Worm (Caenorhabditis elegans) whole organism, late embryonic: ENCODE results near the gene bus-12.

ENCODE experiments used
- C08G9.2 ChIP-seq: sonication (generic microtip); optimal IDR thresholded peaks from 2 replicates; lab custom pipeline; 2016; ENCODE audit warnings: mild to moderate bottlenecking, missing genetic modification characterization, moderate library complexity, missing compliant biosample characterization
- C38D4.7 ChIP-seq: fragments of 200-800 bp; sonication (Bioruptor generic); optimal IDR thresholded peaks from 2 replicates; lab custom pipeline; 2018; ENCODE audit warnings: mild to moderate bottlenecking, missing genetic modification characterization, moderate library complexity, missing compliant biosample characterization
- K09A11.1 ChIP-seq: sonication (generic microtip); optimal IDR thresholded peaks from 2 replicates; lab custom pipeline; 2017; ENCODE audit warnings: antibody characterized with exemption, mild to moderate bottlenecking, missing genetic modification characterization, missing compliant biosample characterization; ENCODE audit not compliant: insufficient read depth
- T23F11.4 ChIP-seq: fragments of 200-800 bp; sonication (Bioruptor generic); optimal IDR thresholded peaks from 2 replicates; lab custom pipeline; 2018; ENCODE audit warnings: mild to moderate bottlenecking, missing genetic modification characterization, missing compliant biosample characterization
- Y22D7AL.16 ChIP-seq: sonication (generic microtip); optimal IDR thresholded peaks from 2 replicates; lab custom pipeline; 2016; ENCODE audit warnings: missing genetic modification characterization, missing compliant biosample characterization
- ama-1 ChIP-seq: fragments of 150-350 bp; optimal IDR thresholded peaks from 2 replicates; lab custom pipeline; 2014
- ceh-14 ChIP-seq: sonication (generic microtip); optimal IDR thresholded peaks from 2 replicates; lab custom pipeline; 2016; ENCODE audit warnings: missing genotype, missing genetic modification characterization, missing compliant biosample characterization
- ceh-18 ChIP-seq: sonication (generic microtip); optimal IDR thresholded peaks from 2 replicates; lab custom pipeline; 2016; ENCODE audit warnings: missing genetic modification characterization, missing compliant biosample characterization
- ceh-19 ChIP-seq: fragments of 200-800 bp; sonication (Bioruptor generic); optimal IDR thresholded peaks from 2 replicates; lab custom pipeline; 2018; ENCODE audit warnings: mild to moderate bottlenecking, missing genetic modification characterization, missing compliant biosample characterization
- ceh-30 ChIP-seq: fragments of 150-350 bp; optimal IDR thresholded peaks from 2 replicates; lab custom pipeline; 2014; ENCODE audit warnings: missing biosample characterization, missing genetic modification characterization
- ceh-34 ChIP-seq: sonication (generic microtip); optimal IDR thresholded peaks from 2 replicates; lab custom pipeline; 2016; ENCODE audit warnings: mild to moderate bottlenecking, missing genetic modification characterization, missing compliant biosample characterization
- ceh-45 ChIP-seq: fragments of 200-800 bp; sonication (Bioruptor generic); IDR thresholded peaks from 2 replicates; pipeline ENCODE4 v1.3.6; 2022; ENCODE audit warnings: missing genetic modification reagents, missing genetic modification characterization, missing compliant biosample characterization
- ceh-48 ChIP-seq: sonication (generic microtip); optimal IDR thresholded peaks from 2 replicates; lab custom pipeline; 2016; ENCODE audit warnings: missing genetic modification characterization, inconsistent platforms, missing compliant biosample characterization
- ceh-9 ChIP-seq: sonication (generic microtip); optimal IDR thresholded peaks from 2 replicates; lab custom pipeline; 2016; ENCODE audit warnings: mild to moderate bottlenecking, missing genetic modification characterization, inconsistent platforms, missing compliant biosample characterization
- che-1 ChIP-seq: sonication (generic microtip); optimal IDR thresholded peaks from 2 replicates; lab custom pipeline; 2016; ENCODE audit warnings: mild to moderate bottlenecking, missing genetic modification characterization, missing compliant biosample characterization
- dve-1 ChIP-seq: sonication (generic microtip); optimal IDR thresholded peaks from 2 replicates; lab custom pipeline; 2017; ENCODE audit warnings: antibody characterized with exemption, mild to moderate bottlenecking, missing genetic modification characterization, missing compliant biosample characterization
- elt-2 ChIP-seq: sonication (generic microtip); optimal IDR thresholded peaks from 2 replicates; lab custom pipeline; 2016; ENCODE audit warnings: missing genetic modification reagents, missing genetic modification characterization, missing compliant biosample characterization
- elt-4 ChIP-seq: sonication (generic microtip); optimal IDR thresholded peaks from 2 replicates; lab custom pipeline; 2016; ENCODE audit warnings: missing genetic modification characterization, missing compliant biosample characterization
- eyg-1 ChIP-seq: sonication (generic microtip); optimal IDR thresholded peaks from 2 replicates; lab custom pipeline; 2016; ENCODE audit warnings: missing genotype, missing genetic modification characterization, missing compliant biosample characterization
- fkh-6 ChIP-seq: sonication (generic microtip); optimal IDR thresholded peaks from 2 replicates; lab custom pipeline; 2016; ENCODE audit warnings: missing genetic modification characterization, missing compliant biosample characterization
- hlh-15 ChIP-seq: sonication (generic microtip); optimal IDR thresholded peaks from 2 replicates; lab custom pipeline; 2016; ENCODE audit warnings: missing genetic modification characterization, missing compliant biosample characterization
- hlh-30 ChIP-seq: sonication (generic microtip); optimal IDR thresholded peaks from 2 replicates; lab custom pipeline; 2017; ENCODE audit warnings: antibody characterized with exemption, missing genetic modification characterization, missing compliant biosample characterization; ENCODE audit not compliant: insufficient read depth
- hlh-6 ChIP-seq: sonication (generic microtip); optimal IDR thresholded peaks from 2 replicates; lab custom pipeline; 2016; ENCODE audit warnings: missing genotype, missing genetic modification characterization, missing compliant biosample characterization
- madf-2 ChIP-seq: sonication (generic microtip); optimal IDR thresholded peaks from 2 replicates; lab custom pipeline; 2017; ENCODE audit warnings: missing genetic modification characterization, missing compliant biosample characterization
- mec-3 ChIP-seq: sonication (generic microtip); optimal IDR thresholded peaks from 2 replicates; lab custom pipeline; 2016; ENCODE audit warnings: borderline replicate concordance, missing genetic modification characterization, missing compliant biosample characterization
- nhr-11 ChIP-seq: fragments of 150-350 bp; optimal IDR thresholded peaks from 2 replicates; lab custom pipeline; 2014; ENCODE audit warnings: missing biosample characterization, missing genetic modification characterization
- odd-2 ChIP-seq: sonication (generic microtip); optimal IDR thresholded peaks from 2 replicates; lab custom pipeline; 2017; ENCODE audit warnings: antibody characterized with exemption, mild to moderate bottlenecking, missing genetic modification characterization, missing compliant biosample characterization
- pag-3 ChIP-seq: sonication (generic microtip); optimal IDR thresholded peaks from 2 replicates; lab custom pipeline; 2016; ENCODE audit warnings: missing compliant biosample characterization, missing genetic modification characterization, borderline replicate concordance
- pat-9 ChIP-seq: fragments of 200-800 bp; sonication (Bioruptor generic); optimal IDR thresholded peaks from 2 replicates; lab custom pipeline; 2018; ENCODE audit warnings: mild to moderate bottlenecking, missing genetic modification characterization, moderate library complexity, missing compliant biosample characterization
- pha-2 ChIP-seq: sonication (generic microtip); optimal IDR thresholded peaks from 2 replicates; lab custom pipeline; 2017; ENCODE audit warnings: mild to moderate bottlenecking, missing genetic modification characterization, missing compliant biosample characterization
- ref-2 ChIP-seq: sonication (generic microtip); optimal IDR thresholded peaks from 2 replicates; lab custom pipeline; 2016; ENCODE audit warnings: missing genetic modification characterization, missing compliant biosample characterization
- sdc-2 ChIP-seq: sonication (generic microtip); optimal IDR thresholded peaks from 2 replicates; lab custom pipeline; 2016; ENCODE audit warnings: missing genotype, missing genetic modification characterization, missing compliant biosample characterization
- sox-2 ChIP-seq: fragments of 200-800 bp; sonication (Bioruptor generic); IDR thresholded peaks from 2 replicates; pipeline ENCODE4 v1.3.6; 2022; ENCODE audit warnings: missing genetic modification reagents, missing genetic modification characterization, missing compliant biosample characterization
- syd-9 ChIP-seq: sonication (generic microtip); optimal IDR thresholded peaks from 2 replicates; lab custom pipeline; 2016; ENCODE audit warnings: mild to moderate bottlenecking, missing genetic modification characterization, moderate library complexity, missing compliant biosample characterization
- tbx-7 ChIP-seq: sonication (generic microtip); optimal IDR thresholded peaks from 2 replicates; lab custom pipeline; 2016; ENCODE audit warnings: missing genotype, missing genetic modification characterization, missing compliant biosample characterization
- unc-42 ChIP-seq: sonication (generic microtip); optimal IDR thresholded peaks from 2 replicates; lab custom pipeline; 2016; ENCODE audit warnings: missing genotype, missing genetic modification characterization, missing compliant biosample characterization

bus-12 gene

DNA sequence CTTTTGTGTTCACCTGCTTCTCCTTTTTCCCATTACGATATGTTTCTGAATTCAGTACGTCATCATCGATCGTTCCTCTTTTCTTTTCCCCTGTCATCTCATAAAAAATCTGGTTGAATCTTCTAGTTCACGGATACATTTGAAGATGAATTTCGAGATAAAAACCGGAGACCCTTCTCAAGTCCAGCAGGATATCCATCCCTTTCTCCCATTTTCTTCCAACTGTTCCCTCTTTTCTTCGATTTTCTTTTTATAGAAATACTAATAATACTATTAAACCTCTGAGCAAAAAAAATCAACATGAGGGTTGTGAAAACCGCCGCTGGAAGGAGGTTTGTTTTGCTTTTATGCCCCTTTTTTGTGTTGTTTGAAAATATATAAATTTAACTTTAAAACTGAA is at the start of gene bus-12:
bus-12 (plus strand) TSS at position 301 of the 400 bp plus-strand sequence.
- TF ChIP-seq pag-3 (tag; lab: Kevin White, UChicago) (no peak), ceh-19 (GFP tag; lab: Kevin White, UChicago) (no peak), ceh-34 (no peak), dve-1 (no peak), hlh-30 (tag; lab: Kevin White, UChicago) (no peak), odd-2 (tag; lab: Kevin White, UChicago) (no peak), elt-2 (tag; lab: Kevin White, UChicago) (no peak), Y22D7AL.16 (tag; lab: Kevin White, UChicago) (no peak), C38D4.7 (GFP tag; lab: Kevin White, UChicago) (no peak), che-1 (tag; lab: Kevin White, UChicago) (no peak), sox-2 (no peak), ceh-30 (tag; lab: Kevin White, UChicago) (no peak), madf-2 (tag; lab: Kevin White, UChicago) (no peak), C08G9.2 (tag; lab: Kevin White, UChicago) (no peak), ceh-9 (tag; lab: Kevin White, UChicago) (no peak), ceh-48 (tag; lab: Kevin White, UChicago) (no peak)

DNA sequence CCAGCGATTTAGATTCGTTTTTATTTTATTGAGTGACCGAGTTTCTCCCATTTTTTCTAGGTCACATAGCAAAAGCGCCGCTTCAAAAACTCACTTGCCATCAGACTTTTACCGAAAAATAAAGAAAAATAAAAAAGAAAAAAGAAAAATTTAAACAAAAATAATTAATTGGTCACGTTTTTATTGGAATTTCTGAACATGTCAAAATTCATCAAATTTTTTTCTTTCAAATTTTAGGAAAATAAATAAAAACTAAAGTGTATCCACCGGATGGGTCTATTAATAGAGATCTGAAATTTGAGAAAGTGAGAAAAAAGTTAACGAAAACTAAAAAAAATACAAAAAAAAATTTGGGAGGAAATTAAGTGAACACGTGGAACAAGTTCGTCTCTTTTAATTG is 46.4 kb upstream of the bus-12 start, which contains the start of gene C48D1.9:
C48D1.9 (minus strand) TSS at position 101 of the 400 bp plus-strand sequence.
- TF ChIP-seq hlh-15 = no peak
- no peak for TF ChIP-seq hlh-6
- no peak for TF ChIP-seq ama-1
- TF ChIP-seq T23F11.4 (GFP tag; lab: Kevin White, UChicago) = no peak
- TF ChIP-seq ceh-14 (tag; lab: Kevin White, UChicago) = no peak

DNA sequence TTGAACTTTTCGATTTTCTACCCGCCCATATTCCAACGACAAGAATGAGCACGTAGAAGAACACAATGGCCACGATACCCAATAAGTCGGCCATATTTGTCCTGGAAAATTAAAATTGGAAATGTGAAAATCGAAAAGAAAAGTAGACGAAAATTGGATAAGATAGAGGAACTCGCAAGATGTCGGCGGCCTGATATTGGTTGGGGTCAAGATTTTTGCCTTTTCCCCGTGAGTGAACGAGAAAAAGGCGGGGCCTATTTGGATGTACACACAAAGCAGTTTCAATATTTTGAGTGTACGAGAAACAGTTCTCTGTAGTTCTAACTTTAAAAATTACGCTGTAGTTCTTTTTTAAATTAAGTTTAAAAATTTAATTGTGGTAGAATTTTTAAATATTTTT is 41.5 kb upstream of the bus-12 start, which contains the start of gene cho-1:
cho-1 (minus strand) TSS at position 101 of the 400 bp plus-strand sequence.
- no peak for TF ChIP-seq nhr-11
- no peak for TF ChIP-seq eyg-1
- TF ChIP-seq pha-2 (tag; lab: Kevin White, UChicago) = no peak
- TF ChIP-seq sdc-2 (tag; lab: Kevin White, UChicago) = no peak
- no peak for TF ChIP-seq K09A11.1 (tag; lab: Kevin White, UChicago)
- no peak for TF ChIP-seq ref-2
- no peak for TF ChIP-seq ceh-45
- TF ChIP-seq fkh-6 (tag; lab: Kevin White, UChicago) = no peak
- TF ChIP-seq mec-3 = no peak
- no peak for TF ChIP-seq hlh-15
- no peak for TF ChIP-seq syd-9
- TF ChIP-seq ceh-34 = no peak
- no peak for TF ChIP-seq ceh-18 (tag; lab: Kevin White, UChicago)
- TF ChIP-seq pat-9 (tag; lab: Kevin White, UChicago) = no peak

DNA sequence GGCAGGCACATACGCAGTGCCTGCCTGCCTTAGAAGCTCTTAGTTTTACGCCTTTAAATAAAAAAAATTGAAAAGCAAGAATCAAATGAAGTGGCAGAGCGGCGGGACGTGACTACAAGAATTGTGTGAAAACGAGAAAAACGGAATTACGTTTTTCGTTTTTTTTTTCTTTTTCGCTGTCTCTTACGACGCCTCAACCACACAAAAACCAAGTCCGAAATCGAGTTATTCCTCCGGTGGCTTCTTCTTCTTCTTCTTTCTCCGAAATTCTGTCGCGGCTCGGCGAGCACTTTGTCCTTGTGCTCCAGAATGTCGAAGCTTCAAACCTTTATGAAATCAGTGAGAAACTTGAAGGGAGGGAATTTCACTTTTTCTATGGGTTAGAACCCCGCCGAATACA is 35.4 kb upstream of the bus-12 start:
- no peak for TF ChIP-seq elt-4 (tag; lab: Kevin White, UChicago)
- TF ChIP-seq tbx-7 = no peak
- TF ChIP-seq unc-42 = peak; percentile 75
- no peak for TF ChIP-seq eyg-1
- TF ChIP-seq pha-2 (tag; lab: Kevin White, UChicago) = no peak
- no peak for TF ChIP-seq ceh-45
- TF ChIP-seq, all 69 proteins: peak for 1

DNA sequence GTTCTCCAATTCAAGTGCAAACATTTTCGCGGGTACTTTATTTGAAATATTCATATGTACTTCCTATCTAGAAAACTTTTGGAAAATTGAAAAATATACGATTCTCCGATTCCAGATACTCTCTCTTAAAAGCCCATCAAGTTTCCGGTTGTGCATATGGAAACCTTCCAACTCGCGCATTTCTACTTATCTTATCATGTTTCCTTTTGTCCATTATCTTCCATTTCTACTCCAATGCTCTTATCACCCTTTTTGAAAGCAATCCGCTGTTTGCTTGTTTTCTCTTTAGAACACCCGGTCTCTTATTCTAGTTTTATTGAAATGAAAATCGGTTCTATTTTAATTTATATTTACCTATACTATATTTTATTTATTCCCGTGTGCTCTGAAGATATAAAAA is 34.3 kb upstream of the bus-12 start, which contains the start of gene C48D1.5:
C48D1.5 (plus strand) TSS at position 301 of the 400 bp plus-strand sequence.
- TF ChIP-seq madf-2 (tag; lab: Kevin White, UChicago) = no peak
- TF ChIP-seq elt-2 (tag; lab: Kevin White, UChicago) = peak; percentile 88
